Worm (Caenorhabditis elegans): ENCODE measurements around the gene igcm-1.

The igcm-1 gene

DNA sequence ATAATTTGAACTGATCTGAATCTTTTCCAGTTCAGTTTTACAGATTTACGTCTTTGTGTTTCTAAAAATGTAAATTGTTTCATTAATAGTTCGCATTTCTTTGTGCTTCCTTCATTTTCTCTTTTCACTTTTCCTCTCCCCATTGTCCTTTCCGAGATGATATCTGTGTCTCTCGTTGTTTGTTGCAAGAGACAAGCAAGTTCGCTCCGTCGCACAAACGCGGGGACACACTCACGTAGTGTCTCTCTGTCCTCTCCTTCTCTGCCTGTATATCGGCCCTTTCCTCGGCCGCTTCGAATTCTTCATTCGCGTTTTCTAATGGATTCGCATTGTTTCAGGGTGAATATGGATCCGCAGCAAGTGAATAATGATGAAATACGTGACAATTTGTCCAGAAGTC is 25.6 kb upstream of the igcm-1 start, which contains the start of gene ZC13.1 (continued):
- TF ChIP-seq zip-5 (tag; optimal IDR thresholded peaks at IDR 0.05) (no peak), hlh-6 (tag; optimal IDR thresholded peaks at IDR 0.05) (no peak), syd-9 (tag; optimal IDR thresholded peaks at IDR 0.05) (no peak), pax-1 (tag; optimal IDR thresholded peaks at IDR 0.05) (peak; percentile 51), hlh-15 (tag; optimal IDR thresholded peaks at IDR 0.05) (no peak), ztf-16 (tag; optimal IDR thresholded peaks at IDR 0.05) (no peak), dmd-4 (tag; optimal IDR thresholded peaks at IDR 0.05; ENCODE audit: borderline replicate concordance) (no peak), fkh-6 (tag; optimal IDR thresholded peaks at IDR 0.05) (no peak), elt-4 (tag; optimal IDR thresholded peaks at IDR 0.05) (no peak), ceh-22 (tag; optimal IDR thresholded peaks at IDR 0.05) (no peak), nhr-232 (tag; optimal IDR thresholded peaks at IDR 0.05) (no peak), tbx-7 (tag; optimal IDR thresholded peaks at IDR 0.05) (no peak), ceh-19 (GFP tag; optimal IDR thresholded peaks at IDR 0.05) (peak; percentile 22), npax-4 (tag; optimal IDR thresholded peaks at IDR 0.05) (no peak), ref-2 (tag; optimal IDR thresholded peaks at IDR 0.05) (peak; percentile 81), nhr-11 (tag; optimal IDR thresholded peaks at IDR 0.05) (no peak), fax-1 (tag; optimal IDR thresholded peaks at IDR 0.05) (no peak), tbx-2 (tag; optimal IDR thresholded peaks at IDR 0.05) (peak; percentile 79), mec-3 (tag; optimal IDR thresholded peaks at IDR 0.05; ENCODE audit: borderline replicate concordance) (no peak), ceh-45 (GFP tag; IDR thresholded peaks at IDR 0.05) (no peak), ceh-6 (GFP tag; optimal IDR thresholded peaks at IDR 0.05) (no peak), unc-55 (GFP tag; optimal IDR thresholded peaks at IDR 0.05) (peak; percentile 62), hlh-8 (tag; optimal IDR thresholded peaks at IDR 0.05) (no peak), F13H6.1 (tag; optimal IDR thresholded peaks at IDR 0.05) (peak; percentile 38), K02D7.2 (tag; optimal IDR thresholded peaks at IDR 0.05) (no peak), sdc-2 (tag; optimal IDR thresholded peaks at IDR 0.05) (peak; percentile 80), ceh-9 (tag; optimal IDR thresholded peaks at IDR 0.05) (no peak), odd-2 (tag; optimal IDR thresholded peaks at IDR 0.05) (no peak), sox-2 (GFP tag; IDR thresholded peaks at IDR 0.05) (peak; percentile 8; the same call in 1 of the 2 replicates), ahr-1 (tag; optimal IDR thresholded peaks at IDR 0.05) (no peak), sox-4 (tag; optimal IDR thresholded peaks at IDR 0.05) (no peak), nfya-1 (tag; optimal IDR thresholded peaks at IDR 0.05) (peak; percentile 71), che-1 (tag; optimal IDR thresholded peaks at IDR 0.05) (no peak), gmeb-2 (tag; optimal IDR thresholded peaks at IDR 0.05) (no peak), unc-42 (tag; optimal IDR thresholded peaks at IDR 0.05) (peak; percentile 46), pha-2 (tag; optimal IDR thresholded peaks at IDR 0.05) (no peak), hlh-13 (GFP tag; optimal IDR thresholded peaks at IDR 0.05) (no peak), eyg-1 (tag; optimal IDR thresholded peaks at IDR 0.05) (no peak), Y22D7AL.16 (tag; optimal IDR thresholded peaks at IDR 0.05) (no peak), madf-2 (tag; optimal IDR thresholded peaks at IDR 0.05) (no peak), ceh-30 (tag; optimal IDR thresholded peaks at IDR 0.05) (no peak), K09A11.1 (tag; optimal IDR thresholded peaks at IDR 0.05; ENCODE audit: insufficient read depth) (no peak), lin-11 (tag; optimal IDR thresholded peaks at IDR 0.05) (no peak), C38D4.7 (GFP tag; optimal IDR thresholded peaks at IDR 0.05) (no peak), ttx-3 (tag; optimal IDR thresholded peaks at IDR 0.05) (no peak), ceh-14 (tag; optimal IDR thresholded peaks at IDR 0.05) (peak; percentile 30), ceh-34 (tag; optimal IDR thresholded peaks at IDR 0.05) (peak; percentile 39)

All from whole organism, late embryonic.